Fruit fly (Drosophila melanogaster): ENCODE data around the gene CG4598.
A peak's percentile ranks its signal among the peaks of the same experiment; 100 is the strongest.

The CG4598 gene

DNA sequence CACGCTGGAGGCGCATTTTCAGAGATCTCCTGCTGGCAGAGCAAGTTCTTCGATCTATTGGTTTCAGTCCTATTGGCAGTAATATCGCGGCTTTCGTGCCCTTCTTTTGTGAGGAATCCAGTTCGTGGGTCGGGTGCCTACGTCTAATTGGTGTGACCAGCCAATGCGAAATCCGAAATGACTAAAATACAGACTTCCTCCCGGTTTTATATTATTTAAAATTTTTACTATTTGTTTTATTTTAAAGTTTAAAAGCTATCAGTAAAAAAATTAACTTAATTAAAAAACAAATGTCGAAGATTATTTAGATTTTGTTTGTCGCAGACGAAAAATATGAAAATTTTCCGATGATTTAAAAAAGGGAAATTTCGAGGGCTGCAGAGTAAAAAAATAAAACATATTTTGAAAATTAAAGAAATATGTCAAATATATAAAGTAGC, 45.2 kb downstream of the CG4598 start, which contains the start of gene CG5850 (continued):
- peak; percentile 38 for TF ChIP-seq D19A (tag; optimal IDR thresholded peaks at IDR 0.05)
- TF ChIP-seq CG13775 (GFP tag; optimal IDR thresholded peaks at IDR 0.05) = no peak
- no peak for TF ChIP-seq tna (GFP tag; IDR thresholded peaks at IDR 0.05; ENCODE audit: partially characterized antibody)
- no peak for TF ChIP-seq ara (GFP tag; IDR thresholded peaks at IDR 0.05)
- no peak for TF ChIP-seq Bgb (GFP tag; IDR thresholded peaks at IDR 0.05; ENCODE audit: partially characterized antibody)
- TF ChIP-seq Jarid2 (GFP tag; optimal IDR thresholded peaks at IDR 0.05) = no peak
- TF ChIP-seq chm (GFP tag; IDR thresholded peaks at IDR 0.05) = no peak
- no peak for TF ChIP-seq ewg (GFP tag; optimal IDR thresholded peaks at IDR 0.05)
- no peak for TF ChIP-seq pum (GFP tag; optimal IDR thresholded peaks at IDR 0.05)
- TF ChIP-seq sug (tag; optimal IDR thresholded peaks at IDR 0.05) = peak; percentile 42
- no peak for TF ChIP-seq prd (optimal IDR thresholded peaks at IDR 0.05)
- TF ChIP-seq prd (GFP tag; IDR thresholded peaks at IDR 0.05) = no peak
- TF ChIP-seq CG12299 (tag; optimal IDR thresholded peaks at IDR 0.05) = no peak
- TF ChIP-seq CG3281 (GFP tag; optimal IDR thresholded peaks at IDR 0.05) = no peak
- no peak for TF ChIP-seq CG6791 (GFP tag; IDR thresholded peaks at IDR 0.05; ENCODE audit: partially characterized antibody)
- no peak for TF ChIP-seq kah (GFP tag; optimal IDR thresholded peaks at IDR 0.05)
- TF ChIP-seq Spps (tag; optimal IDR thresholded peaks at IDR 0.05) = no peak
- TF ChIP-seq Aef1 (GFP tag; IDR thresholded peaks at IDR 0.05) = no peak
- TF ChIP-seq CG2129 (GFP tag; IDR thresholded peaks at IDR 0.05; ENCODE audit: partially characterized antibody) = no peak
- no peak for TF ChIP-seq HLH3B (GFP tag; IDR thresholded peaks at IDR 0.05)
- TF ChIP-seq CG11398 (GFP tag; optimal IDR thresholded peaks at IDR 0.05) = no peak
- TF ChIP-seq Nf-YA (GFP tag; IDR thresholded peaks at IDR 0.05) = no peak
- TF ChIP-seq NfI (GFP tag; optimal IDR thresholded peaks at IDR 0.05) = no peak
- no peak for TF ChIP-seq toy (GFP tag; IDR thresholded peaks at IDR 0.05)
- TF ChIP-seq ro (GFP tag; IDR thresholded peaks at IDR 0.05) = no peak
- TF ChIP-seq CG12236 (GFP tag; optimal IDR thresholded peaks at IDR 0.05) = no peak
- no peak for TF ChIP-seq CG11560 (tag; IDR thresholded peaks at IDR 0.05)
- TF ChIP-seq tgo (GFP tag; IDR thresholded peaks at IDR 0.05) = no peak
- TF ChIP-seq CG1832 (GFP tag; optimal IDR thresholded peaks at IDR 0.05) = no peak
- no peak for TF ChIP-seq sob (GFP tag; IDR thresholded peaks at IDR 0.05)
- no peak for TF ChIP-seq org-1 (GFP tag; optimal IDR thresholded peaks at IDR 0.05)
- TF ChIP-seq Hr3 (GFP tag; optimal IDR thresholded peaks at IDR 0.05) = no peak
- TF ChIP-seq wor (GFP tag; IDR thresholded peaks at IDR 0.05) = no peak
- TF ChIP-seq CG7963 (GFP tag; IDR thresholded peaks at IDR 0.05; ENCODE audit: partially characterized antibody) = no peak
- TF ChIP-seq lola (GFP tag; optimal IDR thresholded peaks at IDR 0.05) = no peak
- TF ChIP-seq CG30020 (tag; optimal IDR thresholded peaks at IDR 0.05) = peak; percentile 48
- no peak for TF ChIP-seq tx (GFP tag; optimal IDR thresholded peaks at IDR 0.05)
- no peak for TF ChIP-seq Hmx (GFP tag; optimal IDR thresholded peaks at IDR 0.05)
- TF ChIP-seq Dek (tag; optimal IDR thresholded peaks at IDR 0.05) = no peak
- no peak for TF ChIP-seq Atf3 (GFP tag; optimal IDR thresholded peaks at IDR 0.05)
- no peak for TF ChIP-seq CG1233 (GFP tag; optimal IDR thresholded peaks at IDR 0.05)
- no peak for TF ChIP-seq pita (GFP tag; optimal IDR thresholded peaks at IDR 0.05)
- TF ChIP-seq CG11504 (tag; optimal IDR thresholded peaks at IDR 0.05) = no peak
- no peak for TF ChIP-seq CG2199 (GFP tag; IDR thresholded peaks at IDR 0.05)
- TF ChIP-seq fd64A (GFP tag; optimal IDR thresholded peaks at IDR 0.05) = no peak
- TF ChIP-seq CG32772 (GFP tag; IDR thresholded peaks at IDR 0.05) = no peak
- TF ChIP-seq emc (GFP tag; optimal IDR thresholded peaks at IDR 0.05) = no peak
- no peak for TF ChIP-seq HHEX (GFP tag; optimal IDR thresholded peaks at IDR 0.05)
- TF ChIP-seq cad (GFP tag; optimal IDR thresholded peaks at IDR 0.05) = no peak
- no peak for TF ChIP-seq dati (GFP tag; IDR thresholded peaks at IDR 0.05)
- no peak for TF ChIP-seq CG4820 (GFP tag; optimal IDR thresholded peaks at IDR 0.05)
- no peak for TF ChIP-seq CG10565 (GFP tag; optimal IDR thresholded peaks at IDR 0.05)

Measured in whole organism, embryonic.